Worm (Caenorhabditis elegans): Measurements from ENCODE around the gene F41E7.9.

Gene F41E7.9

DNA sequence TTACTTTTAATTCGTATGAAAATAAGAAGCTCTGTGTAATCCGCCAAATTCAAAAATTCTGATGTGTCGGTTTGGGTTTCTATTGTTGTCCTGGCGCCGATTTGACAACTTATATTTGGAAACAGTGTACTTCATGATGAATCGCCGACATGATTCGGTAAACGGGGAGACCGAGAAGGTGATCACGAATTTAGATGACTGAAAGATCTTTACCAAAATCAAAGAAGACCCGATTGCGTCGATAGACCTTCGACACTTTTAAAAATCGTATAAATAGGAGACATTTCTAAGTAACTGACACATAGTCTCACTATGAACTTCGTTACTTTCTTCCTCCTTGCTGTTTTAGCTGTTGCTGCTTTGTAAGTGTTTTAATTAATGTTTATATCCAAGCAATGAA is 13.4 kb downstream of the F41E7.9 start, which contains the start of gene fip-5:
fip-5 (plus strand) TSS at position 312 of the 400 bp plus-strand sequence.
- TF ChIP-seq Y22D7AL.16 (tag; optimal IDR thresholded peaks at IDR 0.05) (no peak), ama-1 (optimal IDR thresholded peaks at IDR 0.05) (no peak), pag-3 (tag; optimal IDR thresholded peaks at IDR 0.05; ENCODE audit: borderline replicate concordance) (no peak), lim-6 (tag; optimal IDR thresholded peaks at IDR 0.05) (no peak), F13H6.1 (tag; optimal IDR thresholded peaks at IDR 0.05) (no peak), C38D4.7 (GFP tag; optimal IDR thresholded peaks at IDR 0.05) (no peak), ahr-1 (tag; optimal IDR thresholded peaks at IDR 0.05) (no peak), mec-3 (tag; optimal IDR thresholded peaks at IDR 0.05; ENCODE audit: borderline replicate concordance) (no peak), fkh-10 (GFP tag; optimal IDR thresholded peaks at IDR 0.05) (no peak), ceh-14 (tag; optimal IDR thresholded peaks at IDR 0.05) (no peak), ceh-2 (tag; optimal IDR thresholded peaks at IDR 0.05) (no peak), fkh-6 (tag; optimal IDR thresholded peaks at IDR 0.05) (no peak), pax-1 (tag; optimal IDR thresholded peaks at IDR 0.05) (no peak), unc-55 (GFP tag; optimal IDR thresholded peaks at IDR 0.05) (no peak), pqm-1 (tag; optimal IDR thresholded peaks at IDR 0.05) (no peak), nhr-11 (tag; optimal IDR thresholded peaks at IDR 0.05) (no peak), hlh-6 (tag; optimal IDR thresholded peaks at IDR 0.05) (no peak), unc-3 (GFP tag; conservative IDR thresholded peaks at IDR 0.05) (no peak), unc-3 (tag; optimal IDR thresholded peaks at IDR 0.05) (no peak)

DNA sequence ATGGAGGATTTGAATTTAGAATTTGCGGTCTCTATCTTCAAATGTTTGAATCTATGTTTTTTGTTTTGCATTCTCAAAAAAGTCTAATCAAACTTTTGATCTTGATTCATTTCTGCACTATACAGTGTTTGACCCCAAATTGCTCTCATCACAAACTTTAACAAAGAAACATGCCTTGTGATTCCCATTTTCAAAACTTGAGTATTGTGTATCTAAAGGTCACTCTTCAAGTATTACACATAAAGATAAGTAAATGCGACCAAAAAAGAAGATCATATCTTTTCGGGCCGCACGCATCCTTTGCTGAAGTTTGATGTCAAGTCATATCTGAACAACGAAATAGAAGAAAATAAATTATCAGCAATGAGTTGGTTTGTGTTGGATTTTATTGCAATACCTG is 13.9 kb downstream of the F41E7.9 start:
- no peak for TF ChIP-seq ceh-14 (tag; optimal IDR thresholded peaks at IDR 0.05)
- no peak for TF ChIP-seq ceh-18 (tag; optimal IDR thresholded peaks at IDR 0.05)
- no peak for TF ChIP-seq ceh-34 (tag; optimal IDR thresholded peaks at IDR 0.05)
- TF ChIP-seq nhr-11 (tag; optimal IDR thresholded peaks at IDR 0.05), result no peak
- no peak for TF ChIP-seq ref-2 (tag; optimal IDR thresholded peaks at IDR 0.05)
- no peak for TF ChIP-seq dmd-4 (tag; optimal IDR thresholded peaks at IDR 0.05; ENCODE audit: borderline replicate concordance)
- TF ChIP-seq eyg-1 (tag; optimal IDR thresholded peaks at IDR 0.05), result no peak
- TF ChIP-seq syd-9 (tag; optimal IDR thresholded peaks at IDR 0.05), result no peak
- TF ChIP-seq nfya-1 (tag; optimal IDR thresholded peaks at IDR 0.05), result no peak
- no peak for TF ChIP-seq pros-1 (tag; optimal IDR thresholded peaks at IDR 0.05)
- TF ChIP-seq hlh-8 (tag; optimal IDR thresholded peaks at IDR 0.05), result no peak
- no peak for TF ChIP-seq sox-4 (tag; optimal IDR thresholded peaks at IDR 0.05)
- TF ChIP-seq sox-2 (GFP tag; IDR thresholded peaks at IDR 0.05), result no peak
- TF ChIP-seq mec-3 (tag; optimal IDR thresholded peaks at IDR 0.05; ENCODE audit: borderline replicate concordance), result no peak
- TF ChIP-seq ets-4 (tag; optimal IDR thresholded peaks at IDR 0.05), result no peak
- no peak for TF ChIP-seq che-1 (tag; optimal IDR thresholded peaks at IDR 0.05)
- TF ChIP-seq rnt-1 (tag; optimal IDR thresholded peaks at IDR 0.05), result no peak
- no peak for TF ChIP-seq hlh-15 (tag; optimal IDR thresholded peaks at IDR 0.05)

DNA sequence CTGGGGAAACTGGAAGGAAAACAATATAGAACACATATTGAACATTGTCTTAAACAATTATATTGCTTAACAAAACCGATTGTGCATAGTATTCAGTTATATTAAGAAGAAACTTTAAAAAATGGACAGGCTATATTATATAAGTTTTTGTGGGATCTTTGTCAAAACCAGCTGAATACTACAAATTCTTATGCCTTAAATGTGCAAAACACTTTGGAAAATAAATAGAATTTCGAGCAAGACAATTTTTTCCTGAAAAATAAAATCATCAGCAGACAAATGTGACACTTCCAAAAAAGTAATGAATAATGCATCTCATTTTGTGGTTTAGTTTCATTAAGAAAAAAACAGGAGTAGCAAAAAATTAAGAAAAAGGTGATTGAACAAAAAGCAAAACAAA is 18.4 kb downstream of the F41E7.9 start:
- TF ChIP-seq ceh-9 (tag; optimal IDR thresholded peaks at IDR 0.05) (no peak), nfya-1 (tag; optimal IDR thresholded peaks at IDR 0.05) (no peak)

DNA sequence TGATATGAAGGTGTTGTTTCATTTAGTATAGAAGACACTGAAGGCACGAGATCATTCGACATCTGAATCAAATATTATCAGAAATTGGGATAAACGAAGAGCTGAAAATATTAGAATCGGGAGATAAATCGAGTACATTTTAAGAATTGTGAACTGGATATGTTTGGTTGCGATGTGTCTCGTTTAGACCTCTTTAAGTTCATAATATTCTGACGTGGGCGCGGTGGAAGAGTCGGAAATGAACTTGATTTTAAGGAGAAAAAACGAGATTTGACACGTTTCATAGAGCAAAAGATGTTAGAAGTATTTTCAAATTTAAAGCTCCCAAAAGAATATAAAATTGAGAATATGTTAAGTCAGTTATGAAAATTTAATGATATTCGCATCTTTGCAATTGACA is 30.2 kb downstream of the F41E7.9 start, which contains the start of gene npr-6:
npr-6 (minus strand) TSS at position 101 of the 400 bp plus-strand sequence.
- TF ChIP-seq fkh-10 (GFP tag; optimal IDR thresholded peaks at IDR 0.05) (no peak), sox-2 (GFP tag; IDR thresholded peaks at IDR 0.05) (no peak), pax-1 (tag; optimal IDR thresholded peaks at IDR 0.05) (no peak), fkh-6 (tag; optimal IDR thresholded peaks at IDR 0.05) (no peak), gmeb-2 (tag; optimal IDR thresholded peaks at IDR 0.05) (no peak), F13H6.1 (tag; optimal IDR thresholded peaks at IDR 0.05) (no peak), ceh-30 (tag; optimal IDR thresholded peaks at IDR 0.05) (no peak), lin-11 (tag; optimal IDR thresholded peaks at IDR 0.05) (no peak), C38D4.7 (GFP tag; optimal IDR thresholded peaks at IDR 0.05) (no peak), hlh-30 (tag; optimal IDR thresholded peaks at IDR 0.05; ENCODE audit: insufficient read depth) (no peak), pha-2 (tag; optimal IDR thresholded peaks at IDR 0.05) (no peak), ahr-1 (tag; optimal IDR thresholded peaks at IDR 0.05) (no peak), mec-3 (tag; optimal IDR thresholded peaks at IDR 0.05; ENCODE audit: borderline replicate concordance) (no peak), lim-6 (tag; optimal IDR thresholded peaks at IDR 0.05) (no peak)
